Fruit fly (Drosophila melanogaster) whole organism, prepupa: Measurements from ENCODE around the gene CG31643.

Experiments
- CG31627 ChIP-seq: fragments of 200-800 bp; sonication (Bioruptor generic); optimal IDR thresholded peaks from 3 replicates; lab custom pipeline; 2016; ENCODE audit warnings: missing biosample characterization, missing genetic modification characterization
- CG8119 ChIP-seq: fragments of 200-800 bp; sonication (Bioruptor generic); IDR thresholded peaks from 3 replicates; pipeline ENCODE4 v1.3.6; 2022; ENCODE audit warnings: missing biosample characterization, missing genetic modification characterization
- CG8632 ChIP-seq: fragments of 200-800 bp; sonication (Bioruptor generic); optimal IDR thresholded peaks from 3 replicates; lab custom pipeline; 2016; ENCODE audit warnings: missing biosample characterization, missing genetic modification characterization
- Eip75B ChIP-seq: fragments of 200-800 bp; sonication (Bioruptor generic); optimal IDR thresholded peaks from 3 replicates; lab custom pipeline; 2016; ENCODE audit warnings: missing biosample characterization, missing genetic modification characterization
- Gug ChIP-seq: fragments of 200-800 bp; sonication (Bioruptor generic); IDR thresholded peaks from 2 replicates; pipeline ENCODE4 v1.3.6; 2022; ENCODE audit warnings: missing biosample characterization, missing genetic modification characterization
- Hr39 ChIP-seq: fragments of 200-800 bp; sonication (Bioruptor generic); optimal IDR thresholded peaks from 2 replicates; lab custom pipeline; 2016; ENCODE audit warnings: missing biosample characterization, missing genetic modification characterization
- Sox15 ChIP-seq: fragments of 200-800 bp; sonication (Bioruptor generic); optimal IDR thresholded peaks from 3 replicates; lab custom pipeline; 2016; ENCODE audit warnings: missing biosample characterization, missing genetic modification characterization
- acj6 ChIP-seq: fragments of 200-800 bp; sonication (Bioruptor generic); optimal IDR thresholded peaks from 3 replicates; lab custom pipeline; 2016; ENCODE audit warnings: missing biosample characterization, missing genetic modification characterization
- fd59A ChIP-seq: fragments of 200-800 bp; sonication (Bioruptor generic); optimal IDR thresholded peaks from 2 replicates; lab custom pipeline; 2017; ENCODE audit warnings: missing biosample characterization, mild to moderate bottlenecking, missing genetic modification characterization, missing genetic modification reagents
- fkh ChIP-seq: fragments of 200-800 bp; sonication (Bioruptor generic); optimal IDR thresholded peaks from 3 replicates; lab custom pipeline; 2017; ENCODE audit warnings: missing biosample characterization, mild to moderate bottlenecking, missing genetic modification characterization, moderate library complexity
- ss ChIP-seq, 2 experiments: fragments of 200-800 bp; sonication (Bioruptor generic); optimal IDR thresholded peaks; 2 replicates in 1 of 2; 3 replicates in 1 of 2; lab custom pipeline; 2017 to 2018; ENCODE audit warnings: mild to moderate bottlenecking in 2 of 2, missing biosample characterization in 2 of 2, missing genetic modification characterization in 2 of 2, moderate library complexity in 1 of 2
- svp ChIP-seq: fragments of 200-800 bp; sonication (Bioruptor generic); peaks from one replicate; lab custom pipeline; 2016; ENCODE audit warnings: missing biosample characterization, missing genetic modification characterization

- TF ChIP-seq fkh (GFP tag; lab: Kevin White, UChicago): no peak
- no peak for TF ChIP-seq CG8119 (GFP tag; lab: Robert Waterston, UW)
- TF ChIP-seq acj6 (GFP tag; lab: Kevin White, UChicago): no peak
- no peak for TF ChIP-seq svp (GFP tag; lab: Kevin White, UChicago)
- TF ChIP-seq ss (GFP tag; optimal IDR thresholded peaks at IDR 0.05; lab: Kevin White, UChicago): no peak
- TF ChIP-seq fd59A: no peak
- no peak for TF ChIP-seq Sox15 (GFP tag; lab: Kevin White, UChicago)
- TF ChIP-seq CG8632 (GFP tag; lab: Kevin White, UChicago): no peak
- TF ChIP-seq Eip75B: no peak
- TF ChIP-seq Gug (GFP tag; lab: Robert Waterston, UW): no peak
- no peak for TF ChIP-seq Hr39
- no peak for TF ChIP-seq CG31627 (GFP tag; lab: Kevin White, UChicago)
Measured at dm6 chr2L:6073894-6074293, 36.0 kb downstream of the CG31643 start.
